Worm (Caenorhabditis elegans): ENCODE results near the gene C16C8.26.

ce11 chrII:3422938-3423337 is 35.2 kb downstream of the C16C8.26 start:
- TF ChIP-seq hmg-4 (GFP tag; optimal IDR thresholded peaks at IDR 0.05) (no peak), aly-1 (tag; optimal IDR thresholded peaks at IDR 0.05) (no peak)

Data from whole organism, early embryonic.